Worm (Caenorhabditis elegans) whole organism, L1 larva: ENCODE results near the gene nstp-5.

ENCODE experiments used
- Y116A8C.19 ChIP-seq: sonication (generic microtip); optimal IDR thresholded peaks from 2 replicates; lab custom pipeline; 2016; ENCODE audit warnings: missing compliant biosample characterization, missing genetic modification characterization, borderline replicate concordance
- alr-1 ChIP-seq: fragments of 200-800 bp; sonication (Bioruptor generic); optimal IDR thresholded peaks from 2 replicates; lab custom pipeline; 2018; ENCODE audit warnings: borderline replicate concordance, mild to moderate bottlenecking, missing genetic modification characterization, missing compliant biosample characterization
- dpl-1 ChIP-seq, 3 experiments: fragments of 150-350 bp in 2 of 3; sonication (generic microtip) in 1 of 3; optimal IDR thresholded peaks; 2 replicates each; lab custom pipeline; 2014 to 2017; ENCODE audit warnings: missing biosample characterization in 3 of 3, missing genetic modification characterization in 3 of 3, missing genetic modification reagents in 3 of 3
- efl-3 ChIP-seq: fragments of 200-800 bp; sonication (Bioruptor generic); optimal IDR thresholded peaks from 2 replicates; lab custom pipeline; 2018; ENCODE audit warnings: mild to moderate bottlenecking, missing genetic modification characterization, missing compliant biosample characterization
- egl-13 ChIP-seq: sonication (generic microtip); optimal IDR thresholded peaks from 2 replicates; lab custom pipeline; 2016; ENCODE audit warnings: missing genotype, missing genetic modification reagents, missing genetic modification characterization, missing compliant biosample characterization
- elt-2 ChIP-seq: sonication (generic microtip); optimal IDR thresholded peaks from 2 replicates; lab custom pipeline; 2016; ENCODE audit warnings: missing genetic modification characterization, mild to moderate bottlenecking, inconsistent platforms, missing compliant biosample characterization, missing genetic modification reagents
- fos-1 ChIP-seq: fragments of 150-350 bp; optimal IDR thresholded peaks from 2 replicates; lab custom pipeline; 2014; ENCODE audit warnings: missing biosample characterization, missing genetic modification characterization
- hpl-2 ChIP-seq: fragments of 150-350 bp; optimal IDR thresholded peaks from 2 replicates; lab custom pipeline; 2014; ENCODE audit warnings: missing biosample characterization, missing genetic modification reagents, missing genetic modification characterization
- irx-1 ChIP-seq: sonication (generic microtip); optimal IDR thresholded peaks from 2 replicates; lab custom pipeline; 2016; ENCODE audit warnings: missing genetic modification characterization, missing compliant biosample characterization
- isw-1 ChIP-seq: fragments of 200-800 bp; sonication (Bioruptor generic); IDR thresholded peaks from 2 replicates; pipeline ENCODE4 v1.3.6; 2022; ENCODE audit warnings: missing genetic modification characterization, missing compliant biosample characterization
- lin-13 ChIP-seq: fragments of 150-350 bp; optimal IDR thresholded peaks from 2 replicates; lab custom pipeline; 2014; ENCODE audit warnings: missing biosample characterization, missing genetic modification reagents, missing genetic modification characterization
- lin-14 ChIP-seq: fragments of 200-800 bp; sonication (Bioruptor generic); optimal IDR thresholded peaks from 2 replicates; lab custom pipeline; 2018; ENCODE audit warnings: mild to moderate bottlenecking, missing genetic modification characterization, moderate library complexity, missing compliant biosample characterization
- lin-35 ChIP-seq, 2 experiments: fragments of 150-350 bp; optimal IDR thresholded peaks; 2 replicates each; lab custom pipeline; 2014; ENCODE audit warnings: missing biosample characterization in 2 of 2, missing genetic modification characterization in 2 of 2, missing genetic modification reagents in 2 of 2
- lsy-2 ChIP-seq, 2 experiments: fragments of 150-350 bp; optimal IDR thresholded peaks; 2 replicates each; lab custom pipeline; 2014; ENCODE audit warnings: missing biosample characterization in 2 of 2, missing genetic modification characterization in 2 of 2
- mef-2 ChIP-seq: fragments of 150-350 bp; optimal IDR thresholded peaks from 2 replicates; lab custom pipeline; 2014; ENCODE audit warnings: missing biosample characterization, missing genetic modification characterization
- nhr-11 ChIP-seq: fragments of 150-350 bp; optimal IDR thresholded peaks from 2 replicates; lab custom pipeline; 2014; ENCODE audit warnings: missing biosample characterization, missing genetic modification characterization
- nhr-12 ChIP-seq: sonication (generic microtip); optimal IDR thresholded peaks from 2 replicates; lab custom pipeline; 2017; ENCODE audit warnings: missing biosample characterization, missing genetic modification characterization
- nhr-20 ChIP-seq: sonication (generic microtip); optimal IDR thresholded peaks from 2 replicates; lab custom pipeline; 2016; ENCODE audit warnings: mild to moderate bottlenecking, missing genetic modification characterization, missing compliant biosample characterization
- nhr-71 ChIP-seq: sonication (generic microtip); optimal IDR thresholded peaks from 2 replicates; lab custom pipeline; 2016; ENCODE audit warnings: mild to moderate bottlenecking, missing genetic modification characterization, moderate library complexity, missing compliant biosample characterization
- nhr-76 ChIP-seq: sonication (generic microtip); optimal IDR thresholded peaks from 2 replicates; lab custom pipeline; 2017; ENCODE audit warnings: missing biosample characterization, missing genetic modification characterization
- skn-1 ChIP-seq: fragments of 150-350 bp; optimal IDR thresholded peaks from 2 replicates; lab custom pipeline; 2014; ENCODE audit warnings: missing biosample characterization, missing genetic modification characterization
- zip-4 ChIP-seq: fragments of 200-800 bp; sonication (Bioruptor generic); optimal IDR thresholded peaks from 2 replicates; lab custom pipeline; 2018; ENCODE audit warnings: mild to moderate bottlenecking, missing genetic modification characterization, moderate library complexity, missing compliant biosample characterization
- ztf-4 ChIP-seq: fragments of 150-350 bp; optimal IDR thresholded peaks from 2 replicates; lab custom pipeline; 2014; ENCODE audit warnings: missing biosample characterization, missing genetic modification characterization

Gene nstp-5

DNA sequence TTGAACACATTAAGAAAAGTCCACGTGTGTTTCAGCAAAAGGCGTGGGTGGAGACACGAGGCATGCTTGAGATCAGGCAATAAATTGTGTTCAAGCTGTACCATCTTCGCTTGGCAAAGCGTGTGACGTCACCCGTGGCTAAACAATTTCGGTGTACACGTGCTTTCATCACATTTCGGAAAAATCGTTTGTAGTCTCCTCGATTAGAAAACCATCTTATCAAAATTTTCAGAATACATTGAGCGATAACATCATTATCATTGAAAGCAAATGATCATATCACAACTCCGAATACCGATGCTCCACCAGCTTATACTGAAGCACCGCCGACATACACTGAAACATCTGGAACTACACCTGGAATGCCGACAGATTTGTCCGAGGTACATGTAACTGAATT, 46.3 kb downstream of the nstp-5 start:
- TF ChIP-seq elt-2 (tag; lab: Kevin White, UChicago) (peak; percentile 83), nhr-12 (tag; lab: Kevin White, UChicago) (no peak), lin-35 (GFP tag; optimal IDR thresholded peaks at IDR 0.05; lab: Kevin White, UChicago) (peak in 1 of 2 experiments; percentile 15), Y116A8C.19 (tag; lab: Kevin White, UChicago) (no peak)
- TF ChIP-seq, all 84 proteins: peak for 2

DNA sequence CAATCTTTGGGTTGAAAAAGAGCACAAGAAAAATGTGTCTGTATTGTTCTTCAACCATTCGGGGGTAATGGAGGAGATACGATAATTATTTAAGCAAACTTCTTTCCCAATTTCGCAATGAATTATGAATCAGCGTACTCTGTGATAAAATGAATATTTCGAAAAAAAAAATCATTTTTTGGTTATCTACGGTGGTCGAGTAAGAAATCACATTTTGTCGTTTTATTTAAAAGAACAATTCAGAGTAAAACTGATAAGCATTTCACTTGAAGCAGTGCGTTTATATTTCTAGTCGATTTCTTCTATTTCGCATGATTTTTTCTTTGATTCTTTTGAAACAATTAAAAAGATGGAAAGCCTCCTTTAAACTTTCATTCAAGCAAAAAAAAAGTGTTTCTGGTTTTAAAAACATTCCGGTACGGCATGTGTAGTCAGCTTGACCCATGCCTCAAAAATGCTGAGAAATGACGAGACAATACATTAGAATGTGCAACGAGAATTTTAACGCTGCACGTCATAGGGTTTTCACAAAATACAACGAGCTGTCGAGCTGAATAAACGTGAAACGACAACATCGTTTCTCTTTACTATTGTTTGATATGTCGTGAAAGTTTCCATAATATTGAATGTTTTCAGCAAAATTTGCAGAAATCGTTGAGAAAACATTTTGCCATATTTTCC, 47.2 kb downstream of the nstp-5 start, which contains the start of gene K08D8.2:
TSS of gene K08D8.2 (plus strand) at position 631 of the 681 bp plus-strand sequence.
- peak; percentile 49 for TF ChIP-seq elt-2 (tag; lab: Kevin White, UChicago)
- TF ChIP-seq nhr-11 (tag; lab: Kevin White, UChicago): no peak
- TF ChIP-seq irx-1: no peak

DNA sequence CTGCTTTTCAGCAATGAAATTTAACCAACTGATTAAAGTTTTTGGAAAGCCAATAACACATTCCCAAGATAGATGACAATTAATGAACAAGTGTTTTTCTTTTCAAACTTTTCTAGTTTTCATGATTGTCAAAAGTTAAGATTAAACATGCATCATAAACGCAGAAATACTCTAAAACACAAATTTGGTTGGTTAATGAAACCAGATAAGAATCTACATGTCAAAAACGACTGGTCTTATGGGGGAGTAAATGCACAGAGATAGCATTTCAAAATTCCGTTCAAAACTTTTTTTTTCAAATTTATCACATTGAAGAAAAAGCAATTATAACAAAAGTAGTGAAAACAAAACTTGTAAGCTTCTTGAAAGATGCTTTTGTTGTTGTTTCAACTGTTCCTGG, 48.3 kb downstream of the nstp-5 start:
- no peak for TF ChIP-seq nhr-71
- TF ChIP-seq nhr-11 (tag; lab: Kevin White, UChicago): no peak
- no peak for TF ChIP-seq nhr-76 (tag; lab: Kevin White, UChicago)
- TF ChIP-seq lin-14 (GFP tag; lab: Kevin White, UChicago): no peak
- TF ChIP-seq efl-3 (GFP tag; lab: Kevin White, UChicago): no peak
- no peak for TF ChIP-seq zip-4
- TF ChIP-seq ztf-4 (tag; lab: Kevin White, UChicago): no peak
- no peak for TF ChIP-seq nhr-20 (tag; lab: Kevin White, UChicago)
- no peak for TF ChIP-seq isw-1 (GFP tag; lab: Robert Waterston, UW)
- no peak for TF ChIP-seq mef-2 (tag; lab: Kevin White, UChicago)

DNA sequence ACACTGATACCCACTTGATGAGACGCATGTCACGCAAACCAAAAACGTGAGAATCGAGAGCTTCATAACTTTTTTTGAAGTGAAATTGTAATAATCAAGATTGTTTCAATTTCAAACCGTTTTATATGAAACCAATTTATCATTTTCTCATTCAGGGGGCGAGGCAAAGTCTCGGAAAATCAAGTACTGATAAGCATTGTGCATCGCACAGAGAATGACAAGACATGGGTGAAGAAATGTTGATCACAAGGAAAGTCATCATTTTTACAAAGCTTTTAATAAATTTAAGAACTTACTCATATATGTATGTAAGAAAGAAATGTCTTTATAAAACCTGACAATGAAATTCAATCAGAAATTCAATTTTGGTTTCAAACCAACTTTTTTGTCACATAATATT, 51.2 kb downstream of the nstp-5 start, which contains the start of gene K08D8.3:
TSS of gene K08D8.3 (minus strand) at position 131 of the 400 bp plus-strand sequence.
- TF ChIP-seq skn-1 (tag; lab: Kevin White, UChicago): no peak
- TF ChIP-seq alr-1 (tag; lab: Kevin White, UChicago): no peak
- no peak for TF ChIP-seq nhr-11 (tag; lab: Kevin White, UChicago)
- no peak for TF ChIP-seq lin-13 (GFP tag; lab: Kevin White, UChicago)
- TF ChIP-seq elt-2 (tag; lab: Kevin White, UChicago): peak; percentile 86
- no peak for TF ChIP-seq dpl-1 (GFP tag; optimal IDR thresholded peaks at IDR 0.05; lab: Kevin White, UChicago)
- TF ChIP-seq irx-1: no peak
- peak; percentile 11 for TF ChIP-seq nhr-20 (tag; lab: Kevin White, UChicago)
- TF ChIP-seq egl-13 (tag; lab: Kevin White, UChicago): no peak
- TF ChIP-seq lsy-2 (tag; optimal IDR thresholded peaks at IDR 0.05; lab: Kevin White, UChicago): no peak
- no peak for TF ChIP-seq hpl-2
- TF ChIP-seq nhr-76 (tag; lab: Kevin White, UChicago): no peak
- peak in 1 of 2 experiments; percentile 16 for TF ChIP-seq lin-35 (GFP tag; optimal IDR thresholded peaks at IDR 0.05; lab: Kevin White, UChicago)
- TF ChIP-seq fos-1 (tag; lab: Kevin White, UChicago): no peak
- TF ChIP-seq, all 84 proteins: peak for 3
